Fruit fly (Drosophila melanogaster) whole organism, embryonic: ENCODE data around the gene Hacd1.
A peak's percentile ranks its signal among the peaks of the same experiment; 100 is the strongest.

ENCODE experiments used
- BEAF-32 ChIP-seq: fragments of 200-800 bp; sonication (Bioruptor generic); optimal IDR thresholded peaks from 3 replicates; lab custom pipeline; 2017; ENCODE audit warnings: missing biosample characterization, missing genetic modification characterization, mild to moderate bottlenecking, moderate library complexity, missing genetic modification reagents
- BtbVII ChIP-seq: fragments of 200-800 bp; sonication (Bioruptor generic); optimal IDR thresholded peaks from 3 replicates; lab custom pipeline; 2017; ENCODE audit warnings: missing biosample characterization, mild to moderate bottlenecking, missing genetic modification characterization
- CG10565 ChIP-seq: fragments of 200-800 bp; sonication (Bioruptor generic); optimal IDR thresholded peaks from 3 replicates; lab custom pipeline; 2016; ENCODE audit warnings: missing biosample characterization, mild to moderate bottlenecking, missing genetic modification characterization
- CG10959 ChIP-seq: fragments of 200-800 bp; sonication (Bioruptor generic); IDR thresholded peaks from 2 replicates; pipeline ENCODE4 v1.3.6; 2022; ENCODE audit warnings: missing biosample characterization, missing genetic modification characterization
- CG11456 ChIP-seq: fragments of 200-800 bp; sonication (Bioruptor generic); IDR thresholded peaks from 3 replicates; pipeline ENCODE4 v1.3.6; 2022; ENCODE audit warnings: missing biosample characterization, missing genetic modification characterization
- CG11696 ChIP-seq: fragments of 200-800 bp; sonication (Bioruptor generic); IDR thresholded peaks from 2 replicates; pipeline ENCODE4 v1.3.6; 2022; ENCODE audit warnings: missing biosample characterization, missing genetic modification characterization
- CG14965 ChIP-seq: fragments of 200-800 bp; sonication (Bioruptor generic); optimal IDR thresholded peaks from 2 replicates; lab custom pipeline; 2016; ENCODE audit warnings: missing biosample characterization, missing genetic modification characterization, borderline replicate concordance
- CG15011 ChIP-seq: fragments of 200-800 bp; sonication (Bioruptor generic); optimal IDR thresholded peaks from 3 replicates; lab custom pipeline; 2018; ENCODE audit warnings: missing biosample characterization, mild to moderate bottlenecking, missing genetic modification characterization
- CG17186 ChIP-seq: fragments of 200-800 bp; sonication (Bioruptor generic); optimal IDR thresholded peaks from 3 replicates; lab custom pipeline; 2017; ENCODE audit warnings: missing biosample characterization, missing genetic modification reagents, missing genetic modification characterization
- CG2199 ChIP-seq: fragments of 200-800 bp; sonication (Bioruptor generic); IDR thresholded peaks from 3 replicates; pipeline ENCODE4 v1.3.6; 2022; ENCODE audit warnings: missing biosample characterization, missing genetic modification characterization
- CG2889 ChIP-seq: fragments of 200-800 bp; sonication (Bioruptor generic); IDR thresholded peaks from 3 replicates; pipeline ENCODE4 v1.3.6; 2022; ENCODE audit warnings: missing biosample characterization, missing genetic modification characterization
- CG34224 ChIP-seq: fragments of 200-800 bp; sonication (Bioruptor generic); IDR thresholded peaks from 3 replicates; pipeline ENCODE4 v1.3.6; 2022; ENCODE audit warnings: missing biosample characterization, missing genetic modification characterization; ENCODE audit not compliant: partially characterized antibody
- CG4282 ChIP-seq: fragments of 200-800 bp; sonication (Bioruptor generic); optimal IDR thresholded peaks from 2 replicates; lab custom pipeline; 2016; ENCODE audit warnings: missing biosample characterization, missing genetic modification characterization
- CG6689 ChIP-seq: fragments of 200-800 bp; sonication (Bioruptor generic); IDR thresholded peaks from 2 replicates; pipeline ENCODE4 v1.3.6; 2022; ENCODE audit warnings: missing biosample characterization, missing genetic modification characterization
- CG8388 ChIP-seq: fragments of 200-800 bp; sonication (Bioruptor generic); optimal IDR thresholded peaks from 2 replicates; lab custom pipeline; 2019; ENCODE audit warnings: missing biosample characterization, mild to moderate bottlenecking, missing genetic modification characterization, moderate library complexity
- Deaf1 ChIP-seq: fragments of 200-800 bp; optimal IDR thresholded peaks from 3 replicates; lab custom pipeline; 2019; ENCODE audit warnings: missing biosample characterization, mild to moderate bottlenecking, missing genetic modification characterization, moderate library complexity
- Dip2 ChIP-seq: fragments of 200-800 bp; sonication (Bioruptor generic); IDR thresholded peaks from 2 replicates; pipeline ENCODE4 v1.3.6; 2022; ENCODE audit warnings: missing biosample characterization, missing genetic modification characterization
- Dref ChIP-seq: fragments of 200-800 bp; sonication (Bioruptor generic); IDR thresholded peaks from 2 replicates; pipeline ENCODE4 v1.3.6; 2022; ENCODE audit warnings: missing biosample characterization, missing genetic modification characterization
- E2f1 ChIP-seq: fragments of 200-800 bp; sonication (Bioruptor generic); IDR thresholded peaks from 2 replicates; pipeline ENCODE4 v1.3.6; 2022; ENCODE audit warnings: missing biosample characterization, missing genetic modification characterization
- ERR ChIP-seq: fragments of 200-800 bp; sonication (Bioruptor generic); optimal IDR thresholded peaks from 2 replicates; lab custom pipeline; 2016; ENCODE audit warnings: missing biosample characterization, missing genetic modification characterization
- Gug ChIP-seq: fragments of 200-800 bp; sonication (Bioruptor generic); IDR thresholded peaks from 4 replicates; pipeline ENCODE4 v1.3.6; 2022; ENCODE audit warnings: missing biosample characterization, missing genetic modification characterization
- Hey ChIP-seq: fragments of 200-800 bp; sonication (Bioruptor generic); optimal IDR thresholded peaks from 3 replicates; lab custom pipeline; 2018; ENCODE audit warnings: missing biosample characterization, mild to moderate bottlenecking, missing genetic modification characterization
- Hmr ChIP-seq: fragments of 200-800 bp; sonication (Bioruptor generic); optimal IDR thresholded peaks from 3 replicates; lab custom pipeline; 2017; ENCODE audit warnings: mild to moderate bottlenecking, missing biosample characterization, missing genetic modification reagents, missing genetic modification characterization
- Hr78 ChIP-seq, 2 experiments: fragments of 200-800 bp in 1 of 2; fragments of >200 bp in 1 of 2; sonication (Bioruptor generic) in 1 of 2; optimal IDR thresholded peaks; 2 replicates each; lab custom pipeline; 2017 to 2019; ENCODE audit warnings: missing biosample characterization in 2 of 2, missing genetic modification characterization in 2 of 2, mild to moderate bottlenecking in 1 of 2, moderate library complexity in 1 of 2
- Neu2 ChIP-seq: fragments of 200-800 bp; sonication (Bioruptor generic); optimal IDR thresholded peaks from 3 replicates; lab custom pipeline; 2016; ENCODE audit warnings: missing biosample characterization, missing genetic modification characterization, borderline replicate concordance
- Oli ChIP-seq: fragments of 200-800 bp; sonication (Bioruptor generic); optimal IDR thresholded peaks from 2 replicates; lab custom pipeline; 2018; ENCODE audit warnings: missing biosample characterization, mild to moderate bottlenecking, missing genetic modification characterization, moderate library complexity
- Ravus ChIP-seq: fragments of 200-800 bp; sonication (Bioruptor generic); IDR thresholded peaks from 2 replicates; pipeline ENCODE4 v1.3.6; 2022; ENCODE audit warnings: missing biosample characterization, missing genetic modification characterization
- Rfx ChIP-seq: fragments of 200-800 bp; sonication (Bioruptor generic); IDR thresholded peaks from 2 replicates; pipeline ENCODE4 v1.3.6; 2022; ENCODE audit warnings: missing biosample characterization, missing genetic modification characterization
- Tbp ChIP-seq: fragments of >200 bp; optimal IDR thresholded peaks from 2 replicates; lab custom pipeline; 2018; ENCODE audit warnings: missing biosample characterization, missing genetic modification characterization
- btn ChIP-seq: fragments of 200-800 bp; sonication (Bioruptor generic); optimal IDR thresholded peaks from 2 replicates; lab custom pipeline; 2016; ENCODE audit warnings: missing biosample characterization, missing genetic modification characterization
- dati ChIP-seq: fragments of 200-800 bp; sonication (Bioruptor generic); IDR thresholded peaks from 2 replicates; pipeline ENCODE4 v1.3.6; 2022; ENCODE audit warnings: missing biosample characterization, missing genetic modification characterization
- dysf ChIP-seq: fragments of 200-800 bp; sonication (Bioruptor generic); IDR thresholded peaks from 3 replicates; pipeline ENCODE4 v1.3.6; 2022; ENCODE audit warnings: missing biosample characterization, missing genetic modification characterization
- en ChIP-seq: fragments of 200-800 bp; sonication (Bioruptor generic); optimal IDR thresholded peaks from 2 replicates; lab custom pipeline; 2016; ENCODE audit warnings: missing biosample characterization, missing genetic modification characterization
- eve ChIP-seq, 2 experiments: fragments of >200 bp; optimal IDR thresholded peaks; 2 replicates each; lab custom pipeline; 2017; ENCODE audit warnings: missing biosample characterization in 2 of 2, missing genetic modification characterization in 2 of 2
- eyg ChIP-seq: fragments of 200-800 bp; sonication (Bioruptor generic); optimal IDR thresholded peaks from 3 replicates; lab custom pipeline; 2016; ENCODE audit warnings: missing biosample characterization, missing genetic modification characterization
- fd64A ChIP-seq: fragments of 200-800 bp; sonication (Bioruptor generic); optimal IDR thresholded peaks from 3 replicates; lab custom pipeline; 2018; ENCODE audit warnings: missing biosample characterization, mild to moderate bottlenecking, missing genetic modification characterization
- ham ChIP-seq: fragments of 200-800 bp; sonication (Bioruptor generic); IDR thresholded peaks from 2 replicates; pipeline ENCODE4 v1.3.6; 2022; ENCODE audit warnings: missing biosample characterization, missing genetic modification characterization
- kah ChIP-seq: fragments of 200-800 bp; sonication (Bioruptor generic); optimal IDR thresholded peaks from 2 replicates; lab custom pipeline; 2018; ENCODE audit warnings: missing biosample characterization, mild to moderate bottlenecking, missing genetic modification characterization
- knrl ChIP-seq: fragments of 200-800 bp; sonication (Bioruptor generic); IDR thresholded peaks from 3 replicates; pipeline ENCODE4 v1.3.6; 2022; ENCODE audit warnings: missing biosample characterization, missing genetic modification characterization; ENCODE audit not compliant: partially characterized antibody
- lov ChIP-seq, 2 experiments: fragments of 200-800 bp in 1 of 2; fragments of >200 bp in 1 of 2; sonication (Bioruptor generic) in 1 of 2; IDR thresholded peaks in 1 of 2; optimal IDR thresholded peaks in 1 of 2; 2 replicates in 1 of 2; 3 replicates in 1 of 2; pipeline versions ENCODE4 v1.3.6 to Lab custom; 2017 to 2022; ENCODE audit warnings: missing biosample characterization in 1 of 2, missing genetic modification characterization in 1 of 2
- nau ChIP-seq: fragments of 200-800 bp; sonication (Bioruptor generic); optimal IDR thresholded peaks from 3 replicates; lab custom pipeline; 2017; ENCODE audit warnings: missing biosample characterization, mild to moderate bottlenecking, missing genetic modification characterization, missing genetic modification reagents
- otp ChIP-seq: fragments of 200-800 bp; sonication (Bioruptor generic); IDR thresholded peaks from 3 replicates; pipeline ENCODE4, ENCODE4 v1.3.6; 2022; ENCODE audit warnings: missing biosample characterization, missing genetic modification characterization
- psq ChIP-seq: fragments of 200-800 bp; sonication (Bioruptor generic); optimal IDR thresholded peaks from 2 replicates; lab custom pipeline; 2017; ENCODE audit warnings: missing biosample characterization, missing genetic modification characterization
- repo ChIP-seq: fragments of 200-800 bp; sonication (Bioruptor generic); optimal IDR thresholded peaks from 2 replicates; lab custom pipeline; 2016; ENCODE audit warnings: missing biosample characterization, missing genetic modification characterization
- slou ChIP-seq: fragments of 200-800 bp; sonication (Bioruptor generic); optimal IDR thresholded peaks from 3 replicates; lab custom pipeline; 2016; ENCODE audit warnings: missing biosample characterization, missing genetic modification characterization
- sna ChIP-seq: fragments of 200-800 bp; sonication (Bioruptor generic); IDR thresholded peaks from 2 replicates; pipeline ENCODE4 v1.3.6; 2022; ENCODE audit warnings: missing biosample characterization, missing genetic modification characterization; ENCODE audit not compliant: partially characterized antibody
- yki ChIP-seq: fragments of >200 bp; optimal IDR thresholded peaks from 3 replicates; lab custom pipeline; 2018
- zen ChIP-seq: fragments of 200-800 bp; sonication (Bioruptor generic); optimal IDR thresholded peaks from 3 replicates; lab custom pipeline; 2018; ENCODE audit warnings: missing biosample characterization, mild to moderate bottlenecking, missing genetic modification characterization, moderate library complexity

The Hacd1 gene

dm6 chr2L:12026458-12027431, 24.7 kb upstream of the Hacd1 start (continued):
- TF ChIP-seq CG11696 (GFP tag; lab: Robert Waterston, UW) (peak; percentile 13; the same call in 1 of the 2 replicates), knrl (GFP tag; lab: Robert Waterston, UW) (no peak), CG8388 (GFP tag; lab: Kevin White, UChicago) (peak; percentile 46), Dref (peak; percentile 45), CG34224 (GFP tag; lab: Robert Waterston, UW) (no peak), CG4282 (no peak), otp (GFP tag; lab: Robert Waterston, UW) (no peak), slou (GFP tag; lab: Kevin White, UChicago) (no peak), BEAF-32 (GFP tag; lab: Kevin White, UChicago) (peak; percentile 16), eve (GFP tag; optimal IDR thresholded peaks at IDR 0.05; lab: Kevin White, UChicago) (no peak), BtbVII (GFP tag; lab: Kevin White, UChicago) (no peak), psq (GFP tag; lab: Kevin White, UChicago) (no peak), CG2199 (0 out of 3 replicates have a peak, but pooled peaks have one; percentile 69), CG15011 (no peak), sna (GFP tag; lab: Robert Waterston, UW) (no peak), en (GFP tag; lab: Kevin White, UChicago) (no peak), CG11456 (peak; percentile 68; the same call in 1 of the 3 replicates), lov (optimal IDR thresholded peaks at IDR 0.05; lab: Kevin White, UChicago) (no peak), lov (GFP tag; IDR thresholded peaks at IDR 0.05; lab: Robert Waterston, UW) (0 out of 3 replicates have a peak, but pooled peaks have one; percentile 14), Ravus (GFP tag; lab: Robert Waterston, UW) (peak; percentile 37), fd64A (GFP tag; lab: Kevin White, UChicago) (no peak), dati (GFP tag; lab: Robert Waterston, UW) (peak; percentile 13; the same call in 1 of the 2 replicates), nau (GFP tag; lab: Kevin White, UChicago) (no peak), Oli (peak; percentile 83), Rfx (peak; percentile 55), Hmr (peak; percentile 64), btn (GFP tag; lab: Kevin White, UChicago) (peak; percentile 13), Dip2 (GFP tag; lab: Robert Waterston, UW) (no peak), Tbp (GFP tag; lab: Kevin White, UChicago) (no peak), CG6689 (GFP tag; lab: Robert Waterston, UW) (no peak; the same call in none of the 2 replicates), ERR (GFP tag; lab: Kevin White, UChicago) (no peak), eyg (GFP tag; lab: Kevin White, UChicago) (no peak), CG10565 (GFP tag; lab: Kevin White, UChicago) (no peak), dysf (GFP tag; lab: Robert Waterston, UW) (peak; percentile 65), repo (GFP tag; lab: Kevin White, UChicago) (no peak), ham (GFP tag; lab: Robert Waterston, UW) (no peak), yki (lab: Kevin White, UChicago) (no peak), CG10959 (no peak), zen (tag; lab: Kevin White, UChicago) (peak; percentile 3), CG2889 (0 out of 3 replicates have a peak, but pooled peaks have one; percentile 31), Gug (GFP tag; lab: Robert Waterston, UW) (peak; percentile 35), E2f1 (GFP tag; lab: Robert Waterston, UW) (peak; percentile 47; the same call in 1 of the 2 replicates), CG17186 (no peak), Neu2 (GFP tag; lab: Kevin White, UChicago) (no peak), Hr78 (GFP tag; optimal IDR thresholded peaks at IDR 0.05; lab: Kevin White, UChicago) (peak in 1 of 2 experiments; percentile 16), Hey (tag; lab: Kevin White, UChicago) (no peak), kah (GFP tag; lab: Kevin White, UChicago) (peak; percentile 20), Deaf1 (tag; lab: Kevin White, UChicago) (peak; percentile 8), CG14965 (GFP tag; lab: Kevin White, UChicago) (no peak)
